Worm (Caenorhabditis elegans): ENCODE measurements around the gene C27H6.8.

DNA sequence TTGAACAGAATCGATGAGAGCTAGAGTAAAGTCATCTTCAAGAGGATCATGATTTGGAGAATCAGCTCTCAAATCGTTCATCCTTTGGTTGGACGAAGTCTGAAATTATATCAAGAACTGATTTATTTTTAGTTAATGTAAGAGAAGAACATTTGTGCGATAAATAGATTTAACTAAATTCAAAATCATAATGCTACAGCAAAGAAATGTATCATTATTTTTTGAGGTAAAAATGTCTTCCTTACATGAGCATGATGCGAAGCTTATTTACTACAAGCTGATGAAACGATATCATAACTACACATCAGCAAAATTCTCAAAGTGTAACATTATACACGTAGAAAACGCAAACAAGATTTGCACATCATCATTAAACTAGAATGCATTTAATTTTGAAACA lies 25.2 kb downstream of the C27H6.8 start, which contains the start of gene madf-4:
- TF ChIP-seq W03F9.2 (tag; optimal IDR thresholded peaks at IDR 0.05) (no peak), him-1 (tag; optimal IDR thresholded peaks at IDR 0.05) (no peak)
